Fruit fly (Drosophila melanogaster): ENCODE measurements around the gene lmgB.

Gene lmgB

DNA sequence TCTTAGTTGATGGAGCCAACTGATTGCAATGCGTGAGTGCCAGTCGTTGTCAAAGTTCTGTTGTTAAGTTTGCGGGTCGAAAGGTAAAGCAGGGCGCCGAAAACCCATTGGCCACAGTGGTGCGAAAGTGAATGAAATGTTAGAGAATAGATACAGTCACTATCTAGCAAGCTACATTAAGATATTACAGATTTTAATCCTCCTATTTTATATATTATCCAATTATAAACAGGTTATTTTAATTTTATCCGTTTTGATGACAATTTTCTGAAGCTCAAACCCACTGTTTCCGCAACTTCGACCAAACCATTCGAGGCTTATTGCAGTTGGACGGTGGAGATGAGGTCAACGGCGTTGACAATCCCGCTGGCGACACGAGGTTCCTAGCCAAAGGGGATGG lies 24.1 kb upstream of the lmgB start (continued):
- TF ChIP-seq slbo (GFP tag; IDR thresholded peaks at IDR 0.05) (0 out of 2 replicates have a peak, but pooled peaks have one; percentile 38), CG10366 (GFP tag; IDR thresholded peaks at IDR 0.05) (peak; percentile 24; the same call in 1 of the 2 replicates), Hr3 (GFP tag; optimal IDR thresholded peaks at IDR 0.05) (peak; percentile 10), toy (GFP tag; IDR thresholded peaks at IDR 0.05) (no peak), tx (GFP tag; optimal IDR thresholded peaks at IDR 0.05) (no peak), CG6272 (GFP tag; IDR thresholded peaks at IDR 0.05) (no peak; the same call in 1 of the 2 replicates), CG7928 (GFP tag; optimal IDR thresholded peaks at IDR 0.05) (no peak), slou (GFP tag; optimal IDR thresholded peaks at IDR 0.05) (no peak), Mes4 (GFP tag; optimal IDR thresholded peaks at IDR 0.05) (no peak), Asciz (GFP tag; optimal IDR thresholded peaks at IDR 0.05) (peak; percentile 33), kah (GFP tag; optimal IDR thresholded peaks at IDR 0.05) (no peak), CG12942 (GFP tag; optimal IDR thresholded peaks at IDR 0.05) (peak; percentile 3), CG7745 (tag; optimal IDR thresholded peaks at IDR 0.05) (no peak), tup (GFP tag; optimal IDR thresholded peaks at IDR 0.05) (no peak), sqz (GFP tag; optimal IDR thresholded peaks at IDR 0.05) (no peak), B-H1 (GFP tag; IDR thresholded peaks at IDR 0.05) (peak; percentile 23; the same call in 1 of the 3 replicates), hkb (optimal IDR thresholded peaks at IDR 0.05) (no peak), hkb (GFP tag; IDR thresholded peaks at IDR 0.05) (peak; percentile 38; the same call in 1 of the 2 replicates), onecut (GFP tag; IDR thresholded peaks at IDR 0.05) (no peak), CG7372 (GFP tag; IDR thresholded peaks at IDR 0.05) (peak; percentile 25; the same call in 1 of the 2 replicates), CG16779 (GFP tag; IDR thresholded peaks at IDR 0.05) (no peak), CG11456 (GFP tag; IDR thresholded peaks at IDR 0.05) (no peak), sens (GFP tag) (peak; percentile 49), ken (GFP tag; IDR thresholded peaks at IDR 0.05) (no peak), pan (optimal IDR thresholded peaks at IDR 0.05) (no peak), pan (GFP tag; optimal IDR thresholded peaks at IDR 0.05 in 1 of 2, IDR thresholded peaks at IDR 0.05 in 1 of 2) (peak in 1 of 2 experiments; percentile 39), CG11695 (GFP tag; IDR thresholded peaks at IDR 0.05) (peak; percentile 67), CG7839 (tag; optimal IDR thresholded peaks at IDR 0.05) (peak; percentile 61), HHEX (GFP tag; optimal IDR thresholded peaks at IDR 0.05) (no peak), jumu (GFP tag; optimal IDR thresholded peaks at IDR 0.05) (no peak), btn (GFP tag; optimal IDR thresholded peaks at IDR 0.05) (no peak), CG1024 (GFP tag; IDR thresholded peaks at IDR 0.05) (peak; percentile 39; the same call in 1 of the 2 replicates), Ravus (GFP tag; IDR thresholded peaks at IDR 0.05) (no peak), Nf-YA (GFP tag; IDR thresholded peaks at IDR 0.05) (no peak), Opbp (GFP tag; IDR thresholded peaks at IDR 0.05; ENCODE audit: partially characterized antibody) (no peak), CG12391 (tag; optimal IDR thresholded peaks at IDR 0.05) (peak; percentile 34), nerfin-2 (GFP tag; IDR thresholded peaks at IDR 0.05; ENCODE audit: partially characterized antibody) (peak; percentile 29; the same call in 1 of the 2 replicates), row (GFP tag; IDR thresholded peaks at IDR 0.05) (peak; percentile 47; the same call in 2 of the 3 replicates), Atf3 (GFP tag; optimal IDR thresholded peaks at IDR 0.05) (no peak), Spps (tag; optimal IDR thresholded peaks at IDR 0.05) (peak; percentile 41), CG9876 (GFP tag; optimal IDR thresholded peaks at IDR 0.05) (no peak), CG6254 (GFP tag; optimal IDR thresholded peaks at IDR 0.05) (peak; percentile 5), Dad (GFP tag; optimal IDR thresholded peaks at IDR 0.05) (no peak), CG12219 (GFP tag; optimal IDR thresholded peaks at IDR 0.05) (peak; percentile 37), CG6791 (GFP tag; IDR thresholded peaks at IDR 0.05; ENCODE audit: partially characterized antibody) (no peak), twi (tag; optimal IDR thresholded peaks at IDR 0.05) (no peak), mam (GFP tag; optimal IDR thresholded peaks at IDR 0.05) (no peak), Lim3 (GFP tag; IDR thresholded peaks at IDR 0.05) (no peak), ci (GFP tag; IDR thresholded peaks at IDR 0.05) (peak; percentile 70), schlank (tag; optimal IDR thresholded peaks at IDR 0.05) (no peak), CG17385 (GFP tag; optimal IDR thresholded peaks at IDR 0.05) (no peak), NFAT (GFP tag; IDR thresholded peaks at IDR 0.05) (no peak), Sox100B (GFP tag; optimal IDR thresholded peaks at IDR 0.05) (peak; percentile 9)
